Worm (Caenorhabditis elegans) whole organism, early embryonic: ENCODE data around the gene cyn-17.

Source experiments
- F13C5.2 ChIP-seq: sonication (generic microtip); optimal IDR thresholded peaks from 2 replicates; lab custom pipeline; 2017; ENCODE audit warnings: mild to moderate bottlenecking, missing genetic modification characterization, inconsistent platforms, missing compliant biosample characterization
- aly-1 ChIP-seq: sonication (generic microtip); optimal IDR thresholded peaks from 2 replicates; lab custom pipeline; 2016; ENCODE audit warnings: missing genetic modification characterization, missing compliant biosample characterization
- ama-1 ChIP-seq: fragments of 150-350 bp; optimal IDR thresholded peaks from 2 replicates; lab custom pipeline; 2014
- ceh-13 ChIP-seq: fragments of 200-800 bp; sonication (Bioruptor generic); optimal IDR thresholded peaks from 2 replicates; lab custom pipeline; 2018; ENCODE audit warnings: mild to moderate bottlenecking, missing genetic modification characterization, missing compliant biosample characterization
- ceh-36 ChIP-seq: sonication (generic microtip); optimal IDR thresholded peaks from 2 replicates; lab custom pipeline; 2016; ENCODE audit warnings: missing genetic modification characterization, inconsistent platforms, missing compliant biosample characterization
- ets-7 ChIP-seq: sonication (generic microtip); optimal IDR thresholded peaks from 2 replicates; lab custom pipeline; 2016; ENCODE audit warnings: missing genotype, missing genetic modification characterization, missing compliant biosample characterization
- hmbx-1 ChIP-seq: sonication (generic microtip); optimal IDR thresholded peaks from 2 replicates; lab custom pipeline; 2016; ENCODE audit warnings: mild to moderate bottlenecking, missing genetic modification characterization, missing compliant biosample characterization
- hmg-4 ChIP-seq: fragments of 200-800 bp; sonication (Bioruptor generic); optimal IDR thresholded peaks from 2 replicates; lab custom pipeline; 2018; ENCODE audit warnings: mild to moderate bottlenecking, missing genetic modification characterization, missing compliant biosample characterization
- hnd-1 ChIP-seq: sonication (generic microtip); optimal IDR thresholded peaks from 2 replicates; lab custom pipeline; 2016; ENCODE audit warnings: missing genetic modification characterization, missing compliant biosample characterization
- pes-1 ChIP-seq: fragments of 200-800 bp; sonication (Bioruptor generic); IDR thresholded peaks from 2 replicates; pipeline ENCODE4 v1.3.6; 2022; ENCODE audit warnings: missing genetic modification reagents, missing genetic modification characterization, missing compliant biosample characterization
- sea-1 ChIP-seq: fragments of 200-800 bp; sonication (Bioruptor generic); conservative IDR thresholded peaks from 2 replicates; pipeline ENCODE4 v1.3.6; 2022; ENCODE audit warnings: missing genetic modification characterization, missing compliant biosample characterization
- tbx-11 ChIP-seq: fragments of 200-800 bp; sonication (Bioruptor generic); IDR thresholded peaks from 2 replicates; pipeline ENCODE4 v1.3.6; 2022; ENCODE audit warnings: missing genetic modification characterization, missing compliant biosample characterization
- tbx-37 ChIP-seq: fragments of 200-800 bp; sonication (Bioruptor generic); conservative IDR thresholded peaks from 2 replicates; pipeline ENCODE4 v1.3.6; 2022; ENCODE audit warnings: missing genetic modification reagents, missing genetic modification characterization, missing compliant biosample characterization
- tra-4 ChIP-seq: sonication (generic microtip); optimal IDR thresholded peaks from 2 replicates; lab custom pipeline; 2017; ENCODE audit warnings: missing genetic modification characterization, missing compliant biosample characterization

- TF ChIP-seq ceh-36 (tag; lab: Kevin White, UChicago) (no peak), tra-4 (tag; lab: Kevin White, UChicago) (no peak), hmg-4 (GFP tag; lab: Kevin White, UChicago) (no peak), ama-1 (lab: Kevin White, UChicago) (no peak), pes-1 (GFP tag; lab: Robert Waterston, UW) (no peak), ceh-13 (GFP tag; lab: Kevin White, UChicago) (no peak), ets-7 (no peak), sea-1 (no peak), tbx-11 (GFP tag; lab: Robert Waterston, UW) (no peak), aly-1 (no peak), F13C5.2 (no peak), hnd-1 (no peak), tbx-37 (no peak), hmbx-1 (tag; lab: Kevin White, UChicago) (no peak)
Measured at ce11 chrV:5779984-5780383, 19.5 kb upstream of the cyn-17 start.
